Worm (Caenorhabditis elegans) whole organism, mixed stage, embryonic: Measurements from ENCODE around the gene ZK546.4.

Source experiments
- M03D4.4 ChIP-seq: sonication (generic microtip); optimal IDR thresholded peaks from 2 replicates; lab custom pipeline; 2017; ENCODE audit warnings: mild to moderate bottlenecking, missing genetic modification characterization, missing compliant biosample characterization
- bed-3 ChIP-seq: fragments of 200-800 bp; sonication (Bioruptor generic); optimal IDR thresholded peaks from 3 replicates; lab custom pipeline; 2018; ENCODE audit warnings: mild to moderate bottlenecking, missing genetic modification characterization, moderate library complexity, missing compliant biosample characterization
- blmp-1 ChIP-seq: fragments of 150-350 bp; optimal IDR thresholded peaks from 2 replicates; lab custom pipeline; 2014; ENCODE audit warnings: missing biosample characterization, missing genetic modification characterization
- ceh-39 ChIP-seq: fragments of 150-350 bp; optimal IDR thresholded peaks from 2 replicates; lab custom pipeline; 2014; ENCODE audit warnings: missing biosample characterization, missing genetic modification characterization
- ceh-43 ChIP-seq: fragments of 200-800 bp; sonication (Bioruptor generic); optimal IDR thresholded peaks from 2 replicates; lab custom pipeline; 2018; ENCODE audit warnings: mild to moderate bottlenecking, missing genetic modification characterization, moderate library complexity, missing compliant biosample characterization
- ceh-83 ChIP-seq: fragments of 200-800 bp; sonication (Bioruptor generic); optimal IDR thresholded peaks from 2 replicates; lab custom pipeline; 2018; ENCODE audit warnings: mild to moderate bottlenecking, missing genetic modification characterization, missing compliant biosample characterization
- ces-1 ChIP-seq: fragments of 150-350 bp; optimal IDR thresholded peaks from 2 replicates; lab custom pipeline; 2014; ENCODE audit warnings: missing biosample characterization, missing genetic modification reagents, missing genetic modification characterization
- cnd-1 ChIP-seq: fragments of 200-800 bp; sonication (Bioruptor generic); optimal IDR thresholded peaks from 2 replicates; lab custom pipeline; 2018; ENCODE audit warnings: mild to moderate bottlenecking, missing genetic modification characterization, missing compliant biosample characterization
- drap-1 ChIP-seq: fragments of 200-800 bp; sonication (Bioruptor generic); optimal IDR thresholded peaks from 3 replicates; lab custom pipeline; 2018; ENCODE audit warnings: mild to moderate bottlenecking, missing genetic modification characterization, missing compliant biosample characterization
- elt-1 ChIP-seq: sonication (generic microtip); optimal IDR thresholded peaks from 2 replicates; lab custom pipeline; 2017; ENCODE audit warnings: missing genetic modification characterization, mild to moderate bottlenecking, missing compliant biosample characterization, antibody characterized with exemption, moderate library complexity, borderline replicate concordance; ENCODE audit not compliant: insufficient read depth
- elt-3 ChIP-seq: fragments of 150-350 bp; optimal IDR thresholded peaks from 2 replicates; lab custom pipeline; 2014; ENCODE audit warnings: missing biosample characterization, missing genetic modification characterization
- flh-1 ChIP-seq: fragments of 200-800 bp; sonication (Bioruptor generic); optimal IDR thresholded peaks from 2 replicates; lab custom pipeline; 2018; ENCODE audit warnings: mild to moderate bottlenecking, missing genetic modification characterization, moderate library complexity, missing compliant biosample characterization
- ham-2 ChIP-seq: fragments of 200-800 bp; sonication (Bioruptor generic); optimal IDR thresholded peaks from 2 replicates; lab custom pipeline; 2018; ENCODE audit warnings: mild to moderate bottlenecking, missing genetic modification characterization, missing compliant biosample characterization
- hlh-1 ChIP-seq: fragments of 150-350 bp; optimal IDR thresholded peaks from 2 replicates; lab custom pipeline; 2014; ENCODE audit warnings: missing biosample characterization, missing genetic modification reagents, missing genetic modification characterization
- lin-13 ChIP-seq: fragments of 150-350 bp; optimal IDR thresholded peaks from 2 replicates; lab custom pipeline; 2014; ENCODE audit warnings: missing biosample characterization, missing genetic modification characterization
- lin-32 ChIP-seq: fragments of 200-800 bp; sonication (Bioruptor generic); optimal IDR thresholded peaks from 2 replicates; lab custom pipeline; 2018; ENCODE audit warnings: mild to moderate bottlenecking, missing genetic modification characterization, missing compliant biosample characterization
- lsy-2 ChIP-seq: fragments of 150-350 bp; optimal IDR thresholded peaks from 2 replicates; lab custom pipeline; 2014; ENCODE audit warnings: missing biosample characterization, missing genetic modification characterization
- mab-5 ChIP-seq: fragments of 150-350 bp; optimal IDR thresholded peaks from 2 replicates; lab custom pipeline; 2014; ENCODE audit warnings: missing biosample characterization, missing genetic modification characterization
- mep-1 ChIP-seq: fragments of 150-350 bp; optimal IDR thresholded peaks from 2 replicates; lab custom pipeline; 2017; ENCODE audit warnings: missing biosample characterization, missing genetic modification reagents, missing genetic modification characterization, inconsistent platforms
- mls-2 ChIP-seq: sonication (generic microtip); optimal IDR thresholded peaks from 2 replicates; lab custom pipeline; 2016; ENCODE audit warnings: mild to moderate bottlenecking, missing genetic modification characterization, moderate library complexity, missing compliant biosample characterization
- nhr-12 ChIP-seq: fragments of 150-350 bp; optimal IDR thresholded peaks from 2 replicates; lab custom pipeline; 2014; ENCODE audit warnings: missing biosample characterization, missing genetic modification characterization
- nhr-2 ChIP-seq: fragments of 150-350 bp; optimal IDR thresholded peaks from 2 replicates; lab custom pipeline; 2014; ENCODE audit warnings: missing biosample characterization, missing genetic modification characterization
- nhr-237 ChIP-seq: fragments of 150-350 bp; optimal IDR thresholded peaks from 2 replicates; lab custom pipeline; 2014; ENCODE audit warnings: missing biosample characterization, missing genetic modification characterization
- nhr-28 ChIP-seq: fragments of 150-350 bp; optimal IDR thresholded peaks from 2 replicates; lab custom pipeline; 2014; ENCODE audit warnings: missing biosample characterization, missing genetic modification characterization
- nhr-76 ChIP-seq: sonication (generic microtip); optimal IDR thresholded peaks from 2 replicates; lab custom pipeline; 2017; ENCODE audit warnings: missing biosample characterization, missing genetic modification characterization
- pha-4 ChIP-seq: fragments of 150-350 bp; optimal IDR thresholded peaks from 2 replicates; lab custom pipeline; 2018; ENCODE audit warnings: missing biosample characterization, missing genetic modification reagents, missing genetic modification characterization
- sem-2 ChIP-seq: fragments of 200-800 bp; sonication (Bioruptor generic); optimal IDR thresholded peaks from 2 replicates; lab custom pipeline; 2018; ENCODE audit warnings: mild to moderate bottlenecking, missing genetic modification characterization, missing compliant biosample characterization
- snpc-4 ChIP-seq: fragments of 150-350 bp; optimal IDR thresholded peaks from 2 replicates; lab custom pipeline; 2014; ENCODE audit warnings: missing biosample characterization, missing genetic modification characterization
- sptf-1 ChIP-seq: sonication (generic microtip); optimal IDR thresholded peaks from 2 replicates; lab custom pipeline; 2017; ENCODE audit warnings: mild to moderate bottlenecking, missing genetic modification characterization, moderate library complexity, missing compliant biosample characterization
- tbx-8 ChIP-seq: fragments of 200-800 bp; sonication (Bioruptor generic); optimal IDR thresholded peaks from 2 replicates; lab custom pipeline; 2018; ENCODE audit warnings: mild to moderate bottlenecking, missing genetic modification characterization, moderate library complexity, missing compliant biosample characterization
- unc-120 ChIP-seq: sonication (generic microtip); optimal IDR thresholded peaks from 2 replicates; lab custom pipeline; 2017; ENCODE audit warnings: missing genetic modification characterization, missing compliant biosample characterization; ENCODE audit not compliant: poor library complexity, severe bottlenecking
- unc-39 ChIP-seq: fragments of 150-350 bp; optimal IDR thresholded peaks from 2 replicates; lab custom pipeline; 2014; ENCODE audit warnings: missing biosample characterization, missing genetic modification characterization
- unc-62 ChIP-seq: fragments of 150-350 bp; optimal IDR thresholded peaks from 2 replicates; lab custom pipeline; 2014; ENCODE audit warnings: missing biosample characterization, missing genetic modification reagents, missing genetic modification characterization
- zip-8 ChIP-seq: fragments of 150-350 bp; optimal IDR thresholded peaks from 2 replicates; lab custom pipeline; 2014; ENCODE audit warnings: missing biosample characterization, missing genetic modification characterization
- ztf-11 ChIP-seq: fragments of 150-350 bp; optimal IDR thresholded peaks from 2 replicates; lab custom pipeline; 2014; ENCODE audit warnings: missing biosample characterization, missing genetic modification characterization

Gene ZK546.4

DNA sequence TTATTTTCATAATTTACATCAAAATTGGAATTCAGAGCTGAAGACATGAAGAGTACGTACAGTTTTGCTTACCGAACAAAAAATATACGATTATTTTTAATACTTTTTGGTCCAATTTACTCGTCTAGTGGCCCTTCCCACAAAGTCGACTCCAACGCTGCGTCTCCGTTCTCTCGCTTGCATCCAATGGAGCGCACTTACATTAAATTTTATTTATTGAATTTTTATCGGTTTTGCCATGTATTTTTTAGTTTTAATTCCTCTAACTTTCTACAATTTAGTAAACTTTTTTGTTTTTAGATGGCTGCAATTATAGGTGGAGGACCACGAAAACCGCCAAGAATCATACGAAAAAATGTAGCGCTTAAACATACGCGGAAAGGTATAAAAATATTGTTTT is 2.3 kb upstream of the ZK546.4 start, which contains the start of gene ZK546.5:
TSS of gene ZK546.5 (plus strand) at position 301 of the 400 bp plus-strand sequence.
- peak; percentile 39 for TF ChIP-seq ceh-39
- no peak for TF ChIP-seq nhr-28
- peak; percentile 71 for TF ChIP-seq ces-1 (GFP tag; lab: Kevin White, UChicago)
- TF ChIP-seq ceh-83 (GFP tag; lab: Kevin White, UChicago) = no peak

- TF ChIP-seq pha-4 (tag; lab: Kevin White, UChicago) (no peak), ham-2 (GFP tag; lab: Kevin White, UChicago) (no peak), unc-39 (tag; lab: Kevin White, UChicago) (no peak), nhr-12 (tag; lab: Kevin White, UChicago) (no peak), snpc-4 (tag; lab: Kevin White, UChicago) (no peak), ceh-83 (GFP tag; lab: Kevin White, UChicago) (no peak), hlh-1 (no peak), elt-3 (no peak), flh-1 (no peak), nhr-28 (no peak), lsy-2 (tag; lab: Kevin White, UChicago) (no peak), blmp-1 (no peak), mep-1 (tag; lab: Kevin White, UChicago) (no peak), zip-8 (tag; lab: Kevin White, UChicago) (no peak)
Measured at ce11 chrII:4941050-4941449, 3.2 kb downstream of the ZK546.4 start, which contains the start of gene cblc-1. TSS of gene cblc-1 (minus strand) at chrII:4941150.

- peak; percentile 98 for TF ChIP-seq elt-1
- TF ChIP-seq lin-13 (tag; lab: Kevin White, UChicago) = no peak
- peak; percentile 30 for TF ChIP-seq ces-1 (GFP tag; lab: Kevin White, UChicago)
Measured at ce11 chrII:4941541-4942206, 3.8 kb downstream of the ZK546.4 start, which contains the start of gene ZK546.19. TSS of gene ZK546.19 (plus strand) at chrII:4941726.

DNA sequence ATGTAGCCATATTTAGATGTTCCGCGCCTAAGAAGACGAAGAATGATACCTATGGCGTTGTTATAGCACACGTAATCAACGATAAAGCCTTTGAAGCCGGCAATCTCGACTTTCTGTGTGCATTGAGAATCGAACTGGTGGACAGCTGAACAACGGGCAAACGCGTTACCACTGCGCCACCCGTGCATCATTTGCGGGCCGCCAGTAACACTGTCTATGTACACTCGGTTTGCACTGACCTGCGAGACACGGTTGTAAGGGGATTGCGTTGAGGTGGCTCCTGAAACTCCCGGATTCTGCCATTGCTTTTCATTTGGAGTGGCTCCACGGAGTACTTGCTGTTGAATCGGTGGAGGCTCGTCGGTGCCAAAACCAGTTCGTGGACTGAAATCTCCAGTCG is 4.6 kb downstream of the ZK546.4 start:
- TF ChIP-seq nhr-237 = no peak
- no peak for TF ChIP-seq nhr-2 (tag; lab: Kevin White, UChicago)
- TF ChIP-seq ceh-83 (GFP tag; lab: Kevin White, UChicago) = peak; percentile 90
- TF ChIP-seq nhr-76 = peak; percentile 25
- no peak for TF ChIP-seq nhr-12 (tag; lab: Kevin White, UChicago)
- peak; percentile 64 for TF ChIP-seq lin-32 (GFP tag; lab: Kevin White, UChicago)
- no peak for TF ChIP-seq lsy-2 (tag; lab: Kevin White, UChicago)
- TF ChIP-seq bed-3 (GFP tag; lab: Kevin White, UChicago) = peak; percentile 58
- no peak for TF ChIP-seq elt-3
- TF ChIP-seq ham-2 (GFP tag; lab: Kevin White, UChicago) = peak; percentile 90
- no peak for TF ChIP-seq nhr-28
- peak; percentile 75 for TF ChIP-seq sem-2
- no peak for TF ChIP-seq mep-1 (tag; lab: Kevin White, UChicago)
- TF ChIP-seq sptf-1 (tag; lab: Kevin White, UChicago) = peak; percentile 90
- no peak for TF ChIP-seq unc-39 (tag; lab: Kevin White, UChicago)
- TF ChIP-seq tbx-8 (GFP tag; lab: Kevin White, UChicago) = no peak
- no peak for TF ChIP-seq hlh-1
- peak; percentile 88 for TF ChIP-seq mls-2 (tag; lab: Kevin White, UChicago)
- no peak for TF ChIP-seq mab-5 (tag; lab: Kevin White, UChicago)
- no peak for TF ChIP-seq snpc-4 (tag; lab: Kevin White, UChicago)
- no peak for TF ChIP-seq unc-62 (GFP tag; lab: Kevin White, UChicago)
- peak; percentile 64 for TF ChIP-seq unc-120 (tag; lab: Kevin White, UChicago)
- no peak for TF ChIP-seq elt-1
- TF ChIP-seq ceh-43 (GFP tag; lab: Kevin White, UChicago) = peak; percentile 72
- TF ChIP-seq ztf-11 (tag; lab: Kevin White, UChicago) = no peak
- no peak for TF ChIP-seq ceh-39
- peak; percentile 57 for TF ChIP-seq lin-13 (tag; lab: Kevin White, UChicago)
- TF ChIP-seq drap-1 (GFP tag; lab: Kevin White, UChicago) = peak; percentile 86
- no peak for TF ChIP-seq blmp-1
- TF ChIP-seq pha-4 (tag; lab: Kevin White, UChicago) = peak; percentile 24
- no peak for TF ChIP-seq ces-1 (GFP tag; lab: Kevin White, UChicago)
- TF ChIP-seq M03D4.4 (tag; lab: Kevin White, UChicago) = peak; percentile 84
- TF ChIP-seq cnd-1 (tag; lab: Kevin White, UChicago) = peak; percentile 92
- peak; percentile 40 for TF ChIP-seq flh-1
- TF ChIP-seq zip-8 (tag; lab: Kevin White, UChicago) = no peak
- TF ChIP-seq, all 35 proteins: peak for 16
